Worm (Caenorhabditis elegans): ENCODE data around the gene npr-22.

DNA sequence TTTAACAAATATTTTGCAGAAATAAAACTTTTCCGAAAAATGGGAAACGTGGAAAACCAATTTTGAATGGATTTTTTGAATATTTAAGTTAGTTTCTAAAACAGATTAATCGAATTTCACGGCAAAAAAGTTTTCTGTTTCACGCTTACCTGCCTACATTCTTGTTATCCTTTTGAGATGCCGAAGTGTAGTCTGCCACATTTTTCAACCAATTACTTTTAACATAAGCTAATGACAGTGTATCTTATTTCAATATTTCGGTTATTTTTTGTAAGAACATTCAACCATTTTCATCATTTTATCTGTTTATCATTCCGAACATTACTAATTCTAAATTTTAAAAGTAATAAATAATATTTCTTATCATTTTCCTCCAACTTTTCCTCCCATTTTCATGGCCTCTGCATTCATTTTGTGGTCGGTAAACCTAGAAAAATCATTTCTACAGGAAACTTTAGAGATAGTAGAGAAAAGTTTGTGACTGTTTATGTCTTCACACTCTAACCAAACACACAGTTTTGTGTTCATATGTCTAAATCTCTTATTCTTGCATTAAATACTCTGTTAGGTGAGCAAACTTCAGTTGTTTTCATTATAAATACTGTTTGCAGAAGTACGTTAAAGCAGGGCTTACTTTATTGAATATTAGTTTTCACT, 52.8 kb downstream of the npr-22 start, which contains the start of the genes F42A9.17 and cyp-33E2:
- no peak for TF ChIP-seq hlh-13 (GFP tag; optimal IDR thresholded peaks at IDR 0.05)
- no peak for TF ChIP-seq syd-9 (tag; optimal IDR thresholded peaks at IDR 0.05)
- no peak for TF ChIP-seq ama-1 (optimal IDR thresholded peaks at IDR 0.05)
- TF ChIP-seq Y22D7AL.16 (tag; optimal IDR thresholded peaks at IDR 0.05) = no peak
- no peak for TF ChIP-seq dve-1 (tag; optimal IDR thresholded peaks at IDR 0.05)
